Worm (Caenorhabditis elegans) whole organism, late embryonic: Measurements from ENCODE around the gene T14B4.19.

Source experiments
- F13H6.1 ChIP-seq: sonication (generic microtip); optimal IDR thresholded peaks from 2 replicates; lab custom pipeline; 2016; ENCODE audit warnings: missing genetic modification characterization, missing compliant biosample characterization
- ama-1 ChIP-seq: fragments of 150-350 bp; optimal IDR thresholded peaks from 2 replicates; lab custom pipeline; 2014
- ceh-30 ChIP-seq: fragments of 150-350 bp; optimal IDR thresholded peaks from 2 replicates; lab custom pipeline; 2014; ENCODE audit warnings: missing biosample characterization, missing genetic modification characterization
- ceh-9 ChIP-seq: sonication (generic microtip); optimal IDR thresholded peaks from 2 replicates; lab custom pipeline; 2016; ENCODE audit warnings: mild to moderate bottlenecking, missing genetic modification characterization, inconsistent platforms, missing compliant biosample characterization
- dmd-4 ChIP-seq: sonication (generic microtip); optimal IDR thresholded peaks from 2 replicates; lab custom pipeline; 2016; ENCODE audit warnings: borderline replicate concordance, missing genetic modification characterization, missing compliant biosample characterization
- fkh-10 ChIP-seq: fragments of 150-350 bp; optimal IDR thresholded peaks from 2 replicates; lab custom pipeline; 2014; ENCODE audit warnings: missing biosample characterization, missing genetic modification reagents, missing genetic modification characterization
- madf-2 ChIP-seq: sonication (generic microtip); optimal IDR thresholded peaks from 2 replicates; lab custom pipeline; 2017; ENCODE audit warnings: missing genetic modification characterization, missing compliant biosample characterization
- nfya-1 ChIP-seq: sonication (generic microtip); optimal IDR thresholded peaks from 2 replicates; lab custom pipeline; 2017; ENCODE audit warnings: missing genetic modification characterization, mild to moderate bottlenecking, missing compliant biosample characterization, antibody characterized with exemption, moderate library complexity
- nhr-11 ChIP-seq: fragments of 150-350 bp; optimal IDR thresholded peaks from 2 replicates; lab custom pipeline; 2014; ENCODE audit warnings: missing biosample characterization, missing genetic modification characterization
- pha-2 ChIP-seq: sonication (generic microtip); optimal IDR thresholded peaks from 2 replicates; lab custom pipeline; 2017; ENCODE audit warnings: mild to moderate bottlenecking, missing genetic modification characterization, missing compliant biosample characterization
- tbx-2 ChIP-seq: sonication (generic microtip); optimal IDR thresholded peaks from 2 replicates; lab custom pipeline; 2016; ENCODE audit warnings: missing genetic modification characterization, missing compliant biosample characterization
- tbx-7 ChIP-seq: sonication (generic microtip); optimal IDR thresholded peaks from 2 replicates; lab custom pipeline; 2016; ENCODE audit warnings: missing genotype, missing genetic modification characterization, missing compliant biosample characterization
- unc-42 ChIP-seq: sonication (generic microtip); optimal IDR thresholded peaks from 2 replicates; lab custom pipeline; 2016; ENCODE audit warnings: missing genotype, missing genetic modification characterization, missing compliant biosample characterization
- ztf-16 ChIP-seq: sonication (generic microtip); optimal IDR thresholded peaks from 2 replicates; lab custom pipeline; 2017; ENCODE audit warnings: missing genetic modification characterization, missing compliant biosample characterization

ce11 chrII:6713832-6714342 lies 1.2 kb upstream of the T14B4.19 start, which contains the start of gene dpy-2:
- no peak for TF ChIP-seq madf-2
- TF ChIP-seq pha-2 (tag; lab: Kevin White, UChicago) = no peak
- TF ChIP-seq ama-1 (lab: Kevin White, UChicago) = no peak
- TF ChIP-seq tbx-2 (tag; lab: Kevin White, UChicago) = no peak
- no peak for TF ChIP-seq tbx-7 (tag; lab: Kevin White, UChicago)
- TF ChIP-seq ztf-16 (tag; lab: Kevin White, UChicago) = no peak
- TF ChIP-seq fkh-10 (GFP tag; lab: Kevin White, UChicago) = no peak
- no peak for TF ChIP-seq nfya-1
- no peak for TF ChIP-seq unc-42
- no peak for TF ChIP-seq dmd-4 (tag; lab: Kevin White, UChicago)
- no peak for TF ChIP-seq nhr-11
- no peak for TF ChIP-seq ceh-9 (tag; lab: Kevin White, UChicago)
- TF ChIP-seq ceh-30 (tag; lab: Kevin White, UChicago) = no peak
- TF ChIP-seq F13H6.1 (tag; lab: Kevin White, UChicago) = no peak
